Fruit fly (Drosophila melanogaster): Measurements from ENCODE around the gene ATPsynCF6.

ATPsynCF6 gene

DNA sequence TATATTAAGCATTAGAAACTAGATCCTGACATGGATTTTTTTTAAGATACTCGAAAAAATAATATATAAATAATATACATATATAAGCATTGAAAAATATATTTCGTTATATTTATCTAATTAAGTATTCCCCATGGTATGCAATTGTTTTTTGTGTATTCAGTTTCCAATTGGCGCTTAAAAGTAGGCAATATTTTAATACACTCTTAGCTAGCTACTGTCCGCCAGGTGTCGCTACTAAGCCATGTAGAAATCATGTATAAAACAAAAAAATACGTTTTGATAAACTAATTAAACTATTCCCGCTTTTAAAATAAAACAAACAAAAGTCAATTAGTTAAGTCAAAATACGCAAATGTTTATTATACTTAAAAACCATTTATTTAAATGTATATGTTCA, 24.6 kb downstream of the ATPsynCF6 start (continued):
- TF ChIP-seq ssp (GFP tag; IDR thresholded peaks at IDR 0.05) (no peak), CG2116 (GFP tag; optimal IDR thresholded peaks at IDR 0.05) (no peak), CG2199 (GFP tag; IDR thresholded peaks at IDR 0.05) (peak; percentile 68; the same call in 2 of the 3 replicates)

DNA sequence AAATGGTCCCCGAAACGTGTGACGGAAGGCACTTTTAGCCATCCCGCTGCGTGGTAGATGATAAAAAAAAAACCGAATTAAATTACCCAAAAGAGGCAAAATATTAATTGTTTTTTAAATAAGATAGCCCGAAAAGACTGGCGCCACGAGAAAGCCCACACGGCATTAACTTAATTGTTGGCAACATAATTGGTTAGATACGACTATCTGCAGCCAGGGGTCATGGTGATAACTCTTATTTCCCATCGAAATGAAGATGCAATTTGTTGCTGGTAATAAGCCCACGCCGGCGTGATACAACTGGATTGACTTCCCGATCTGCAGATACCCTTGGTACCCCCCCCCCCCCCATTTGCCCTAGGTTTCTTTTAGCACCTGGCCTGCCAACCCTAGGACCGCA, 28.2 kb downstream of the ATPsynCF6 start:
- no peak for TF ChIP-seq br (optimal IDR thresholded peaks at IDR 0.05)
- TF ChIP-seq CG17829 (tag; optimal IDR thresholded peaks at IDR 0.05): no peak
- TF ChIP-seq CG10321 (GFP tag; IDR thresholded peaks at IDR 0.05): no peak
- no peak for TF ChIP-seq Asciz (GFP tag; optimal IDR thresholded peaks at IDR 0.05)
- TF ChIP-seq CG6272 (GFP tag; IDR thresholded peaks at IDR 0.05): no peak
- no peak for TF ChIP-seq CG8089 (GFP tag; optimal IDR thresholded peaks at IDR 0.05)
- TF ChIP-seq sd (tag; optimal IDR thresholded peaks at IDR 0.05): no peak
- TF ChIP-seq Scr (GFP tag; IDR thresholded peaks at IDR 0.05; ENCODE audit: partially characterized antibody): no peak
- TF ChIP-seq Rfx (GFP tag; IDR thresholded peaks at IDR 0.05): no peak

DNA sequence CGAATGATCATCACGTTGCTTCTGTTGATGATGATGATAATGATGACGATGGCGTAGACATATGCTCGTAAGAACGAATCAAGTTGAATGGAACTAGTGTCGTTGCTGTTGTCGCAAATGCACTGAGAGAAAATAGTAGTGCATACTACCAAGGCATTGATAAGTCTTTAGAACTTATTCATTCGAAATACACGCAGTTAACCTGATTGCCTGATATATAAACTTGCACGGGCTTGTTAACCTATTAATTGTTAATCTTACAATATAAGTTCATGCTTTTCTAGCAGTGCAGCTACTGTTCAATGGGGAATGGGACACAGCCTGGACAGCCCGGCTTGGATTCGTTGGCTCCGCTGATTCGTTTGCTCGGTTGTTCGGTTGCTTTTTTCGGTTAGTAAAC, 29.6 kb downstream of the ATPsynCF6 start:
- TF ChIP-seq tap (tag; optimal IDR thresholded peaks at IDR 0.05): peak; percentile 82
- peak; percentile 82 for TF ChIP-seq CG13775 (GFP tag; optimal IDR thresholded peaks at IDR 0.05)
- TF ChIP-seq her (GFP tag; optimal IDR thresholded peaks at IDR 0.05): peak; percentile 85
- peak; percentile 48 for TF ChIP-seq CG9437 (GFP tag; optimal IDR thresholded peaks at IDR 0.05)
- TF ChIP-seq E2f2 (GFP tag; IDR thresholded peaks at IDR 0.05): peak; percentile 51
- no peak for TF ChIP-seq lbe (GFP tag; optimal IDR thresholded peaks at IDR 0.05)
- peak; percentile 39; the same call in 1 of the 2 replicates for TF ChIP-seq GATAe (GFP tag; conservative IDR thresholded peaks at IDR 0.05)
- peak; percentile 84 for TF ChIP-seq sim (GFP tag; IDR thresholded peaks at IDR 0.05)
- TF ChIP-seq CG3281 (GFP tag; optimal IDR thresholded peaks at IDR 0.05): peak; percentile 72
- TF ChIP-seq NC2β (GFP tag; optimal IDR thresholded peaks at IDR 0.05): peak; percentile 93
- TF ChIP-seq pita (GFP tag; optimal IDR thresholded peaks at IDR 0.05): no peak
- peak; percentile 60 for TF ChIP-seq Oaz (GFP tag; IDR thresholded peaks at IDR 0.05)
- peak; percentile 76 for TF ChIP-seq CG12659 (GFP tag; optimal IDR thresholded peaks at IDR 0.05)
- TF ChIP-seq seq (GFP tag; IDR thresholded peaks at IDR 0.05): peak; percentile 70
- TF ChIP-seq CG9797 (GFP tag; optimal IDR thresholded peaks at IDR 0.05): peak; percentile 5
- peak; percentile 68 for TF ChIP-seq Deaf1 (tag; optimal IDR thresholded peaks at IDR 0.05)
- TF ChIP-seq CG5180 (GFP tag; optimal IDR thresholded peaks at IDR 0.05): peak; percentile 61
- peak; percentile 81 for TF ChIP-seq zf30C (GFP tag; optimal IDR thresholded peaks at IDR 0.05)
- peak; percentile 12 for TF ChIP-seq CG10543 (GFP tag; optimal IDR thresholded peaks at IDR 0.05)
- TF ChIP-seq CG11398 (GFP tag; optimal IDR thresholded peaks at IDR 0.05): peak; percentile 85
- TF ChIP-seq dysf (GFP tag; IDR thresholded peaks at IDR 0.05): peak; percentile 89
- peak; percentile 84 for TF ChIP-seq Spps (tag; optimal IDR thresholded peaks at IDR 0.05)
- peak; percentile 89 for TF ChIP-seq CG12391 (tag; optimal IDR thresholded peaks at IDR 0.05)
- TF ChIP-seq z (GFP tag; IDR thresholded peaks at IDR 0.05): no peak
- TF ChIP-seq tio (GFP tag; optimal IDR thresholded peaks at IDR 0.05): peak; percentile 79
- TF ChIP-seq D19A (tag; optimal IDR thresholded peaks at IDR 0.05): peak; percentile 79
- peak; percentile 69 for TF ChIP-seq ewg (GFP tag; optimal IDR thresholded peaks at IDR 0.05)
- no peak for TF ChIP-seq bowl (GFP tag; IDR thresholded peaks at IDR 0.05)
- no peak for TF ChIP-seq CG4360 (GFP tag; IDR thresholded peaks at IDR 0.05)
- no peak for TF ChIP-seq hth (optimal IDR thresholded peaks at IDR 0.05)
- TF ChIP-seq CG4282 (GFP tag; optimal IDR thresholded peaks at IDR 0.05): peak; percentile 45
- peak; percentile 70; the same call in 1 of the 2 replicates for TF ChIP-seq CG17612 (GFP tag; IDR thresholded peaks at IDR 0.05)
- no peak for TF ChIP-seq CG7963 (GFP tag; IDR thresholded peaks at IDR 0.05; ENCODE audit: partially characterized antibody)
- peak; percentile 52; the same call in 1 of the 2 replicates for TF ChIP-seq gt (GFP tag; IDR thresholded peaks at IDR 0.05)
- peak in 1 of 2 experiments; percentile 84 for TF ChIP-seq eve (GFP tag; optimal IDR thresholded peaks at IDR 0.05)
- peak; percentile 98 for TF ChIP-seq Ets65A (GFP tag)
- peak; percentile 83 for TF ChIP-seq slbo (GFP tag; IDR thresholded peaks at IDR 0.05)
- TF ChIP-seq fd64A (GFP tag; optimal IDR thresholded peaks at IDR 0.05): peak; percentile 82

Measured in whole organism, embryonic.